Worm (Caenorhabditis elegans) whole organism, L2 larva: ENCODE results near the gene srh-183.

Experiments used
- C34F6.9 ChIP-seq: fragments of 150-350 bp; optimal IDR thresholded peaks from 2 replicates; lab custom pipeline; 2014; ENCODE audit warnings: missing biosample characterization, missing genetic modification characterization
- F13H6.1 ChIP-seq: sonication (generic microtip); optimal IDR thresholded peaks from 2 replicates; lab custom pipeline; 2016; ENCODE audit warnings: missing genetic modification characterization, missing compliant biosample characterization
- R02D3.7 ChIP-seq: fragments of 150-350 bp; optimal IDR thresholded peaks from 2 replicates; lab custom pipeline; 2014; ENCODE audit warnings: missing biosample characterization, missing genetic modification characterization
- Y55F3AM.14 ChIP-seq: fragments of 200-800 bp; sonication (Bioruptor generic); optimal IDR thresholded peaks from 2 replicates; lab custom pipeline; 2018; ENCODE audit warnings: mild to moderate bottlenecking, missing genetic modification characterization, missing compliant biosample characterization
- ZK546.5 ChIP-seq: sonication (generic microtip); optimal IDR thresholded peaks from 2 replicates; lab custom pipeline; 2017; ENCODE audit warnings: missing biosample characterization, missing genetic modification characterization
- alr-1 ChIP-seq: fragments of 150-350 bp; optimal IDR thresholded peaks from 2 replicates; lab custom pipeline; 2014; ENCODE audit warnings: missing biosample characterization, missing genetic modification characterization
- aly-2 ChIP-seq: fragments of 150-350 bp; optimal IDR thresholded peaks from 2 replicates; lab custom pipeline; 2014; ENCODE audit warnings: missing biosample characterization, missing genetic modification characterization
- ama-1 ChIP-seq: fragments of 150-350 bp; optimal IDR thresholded peaks from 2 replicates; lab custom pipeline; 2018; ENCODE audit warnings: inconsistent platforms
- blmp-1 ChIP-seq: sonication (generic microtip); optimal IDR thresholded peaks from 2 replicates; lab custom pipeline; 2017; ENCODE audit warnings: missing genetic modification characterization, mild to moderate bottlenecking, missing compliant biosample characterization, antibody characterized with exemption, moderate library complexity; ENCODE audit not compliant: insufficient read depth
- ceh-16 ChIP-seq: fragments of 150-350 bp; optimal IDR thresholded peaks from 2 replicates; lab custom pipeline; 2014; ENCODE audit warnings: missing biosample characterization, missing genetic modification characterization
- ceh-82 ChIP-seq: fragments of 150-350 bp; optimal IDR thresholded peaks from 2 replicates; lab custom pipeline; 2014; ENCODE audit warnings: missing biosample characterization, missing genetic modification characterization
- crh-2 ChIP-seq: sonication (generic microtip); optimal IDR thresholded peaks from 2 replicates; lab custom pipeline; 2017; ENCODE audit warnings: missing biosample characterization, missing genetic modification characterization
- dmd-4 ChIP-seq: sonication (generic microtip); optimal IDR thresholded peaks from 2 replicates; lab custom pipeline; 2017; ENCODE audit warnings: missing biosample characterization, missing genetic modification characterization
- egl-27 ChIP-seq: sonication (generic microtip); optimal IDR thresholded peaks from 3 replicates; lab custom pipeline; 2017; ENCODE audit warnings: missing biosample characterization, missing genetic modification reagents, missing genetic modification characterization
- elt-1 ChIP-seq: fragments of 150-350 bp; optimal IDR thresholded peaks from 2 replicates; lab custom pipeline; 2014; ENCODE audit warnings: missing biosample characterization, missing genetic modification characterization
- elt-3 ChIP-seq: sonication (generic microtip); optimal IDR thresholded peaks from 2 replicates; lab custom pipeline; 2017; ENCODE audit warnings: missing biosample characterization, missing genetic modification characterization
- fos-1 ChIP-seq: fragments of 150-350 bp; optimal IDR thresholded peaks from 2 replicates; lab custom pipeline; 2014; ENCODE audit warnings: missing biosample characterization, missing genetic modification characterization
- gmeb-1 ChIP-seq: fragments of 150-350 bp; optimal IDR thresholded peaks from 2 replicates; lab custom pipeline; 2014; ENCODE audit warnings: missing biosample characterization, missing genetic modification characterization
- lin-11 ChIP-seq: fragments of 150-350 bp; sonication (generic microtip); optimal IDR thresholded peaks from 2 replicates; lab custom pipeline; 2014; ENCODE audit warnings: missing biosample characterization, missing genetic modification characterization, inconsistent platforms, mixed read lengths
- lin-13 ChIP-seq: fragments of 150-350 bp; optimal IDR thresholded peaks from 2 replicates; lab custom pipeline; 2014; ENCODE audit warnings: missing biosample characterization, missing genetic modification reagents, missing genetic modification characterization
- lin-39 ChIP-seq: fragments of 150-350 bp; optimal IDR thresholded peaks from 2 replicates; lab custom pipeline; 2014; ENCODE audit warnings: missing biosample characterization, missing genetic modification reagents, missing genetic modification characterization
- lsy-2 ChIP-seq, 2 experiments: fragments of 150-350 bp in 1 of 2; sonication (generic microtip) in 1 of 2; optimal IDR thresholded peaks; 2 replicates each; lab custom pipeline; 2014 to 2017; ENCODE audit warnings: missing biosample characterization in 2 of 2, missing genetic modification characterization in 2 of 2
- mab-5 ChIP-seq: fragments of 150-350 bp; optimal IDR thresholded peaks from 2 replicates; lab custom pipeline; 2014; ENCODE audit warnings: missing biosample characterization, missing genetic modification characterization
- mbf-1 ChIP-seq: sonication (generic microtip); optimal IDR thresholded peaks from 2 replicates; lab custom pipeline; 2017; ENCODE audit warnings: missing biosample characterization, missing genetic modification characterization
- mdl-1 ChIP-seq, 2 experiments: fragments of 150-350 bp in 1 of 2; sonication (generic microtip) in 1 of 2; optimal IDR thresholded peaks; 2 replicates each; lab custom pipeline; 2017; ENCODE audit warnings: missing biosample characterization in 2 of 2, missing genetic modification characterization in 2 of 2
- nhr-10 ChIP-seq: sonication (generic microtip); optimal IDR thresholded peaks from 2 replicates; lab custom pipeline; 2017; ENCODE audit warnings: missing biosample characterization, missing genetic modification characterization
- nhr-11 ChIP-seq: fragments of 150-350 bp; optimal IDR thresholded peaks from 2 replicates; lab custom pipeline; 2014; ENCODE audit warnings: missing biosample characterization, missing genetic modification characterization
- nhr-12 ChIP-seq: fragments of 150-350 bp; optimal IDR thresholded peaks from 2 replicates; lab custom pipeline; 2014; ENCODE audit warnings: missing biosample characterization, missing genetic modification characterization
- nhr-129 ChIP-seq: fragments of 150-350 bp; optimal IDR thresholded peaks from 2 replicates; lab custom pipeline; 2014; ENCODE audit warnings: missing biosample characterization, missing genetic modification characterization
- nhr-21 ChIP-seq: fragments of 150-350 bp; optimal IDR thresholded peaks from 2 replicates; lab custom pipeline; 2014; ENCODE audit warnings: missing biosample characterization, missing genetic modification characterization
- nhr-23 ChIP-seq: fragments of 150-350 bp; optimal IDR thresholded peaks from 2 replicates; lab custom pipeline; 2014; ENCODE audit warnings: missing biosample characterization, missing genetic modification reagents, missing genetic modification characterization
- nhr-237 ChIP-seq: fragments of 150-350 bp; optimal IDR thresholded peaks from 2 replicates; lab custom pipeline; 2014; ENCODE audit warnings: missing biosample characterization, missing genetic modification characterization
- nhr-25 ChIP-seq: fragments of 150-350 bp; sonication (generic microtip); optimal IDR thresholded peaks from 3 replicates; lab custom pipeline; 2014; ENCODE audit warnings: missing biosample characterization, missing genetic modification characterization
- nhr-6 ChIP-seq: fragments of 150-350 bp; optimal IDR thresholded peaks from 2 replicates; lab custom pipeline; 2014; ENCODE audit warnings: missing biosample characterization, missing genetic modification characterization
- nhr-77 ChIP-seq: fragments of 150-350 bp; optimal IDR thresholded peaks from 2 replicates; lab custom pipeline; 2014; ENCODE audit warnings: missing biosample characterization, missing genetic modification characterization
- peb-1 ChIP-seq: fragments of 150-350 bp; optimal IDR thresholded peaks from 2 replicates; lab custom pipeline; 2014; ENCODE audit warnings: missing biosample characterization, missing genetic modification characterization
- sem-4 ChIP-seq: fragments of 150-350 bp; optimal IDR thresholded peaks from 2 replicates; lab custom pipeline; 2014; ENCODE audit warnings: missing biosample characterization, missing genetic modification reagents, missing genetic modification characterization
- skn-1 ChIP-seq: sonication (generic microtip); optimal IDR thresholded peaks from 2 replicates; lab custom pipeline; 2017; ENCODE audit warnings: missing biosample characterization, missing genetic modification characterization
- sma-3 ChIP-seq: sonication (generic microtip); optimal IDR thresholded peaks from 2 replicates; lab custom pipeline; 2016; ENCODE audit warnings: missing genetic modification reagents, missing genetic modification characterization, missing compliant biosample characterization
- sma-9 ChIP-seq, 2 experiments: fragments of 150-350 bp in 1 of 2; sonication (generic microtip) in 1 of 2; optimal IDR thresholded peaks; 2 replicates each; lab custom pipeline; 2014 to 2016; ENCODE audit warnings: missing genetic modification characterization in 2 of 2, mild to moderate bottlenecking in 1 of 2, missing biosample characterization in 1 of 2, missing compliant biosample characterization in 1 of 2, missing genetic modification reagents in 1 of 2, moderate library complexity in 1 of 2
- snpc-4 ChIP-seq: fragments of 150-350 bp; optimal IDR thresholded peaks from 2 replicates; lab custom pipeline; 2014; ENCODE audit warnings: missing biosample characterization, missing genetic modification characterization
- unc-39 ChIP-seq: fragments of 150-350 bp; optimal IDR thresholded peaks from 2 replicates; lab custom pipeline; 2014; ENCODE audit warnings: missing biosample characterization, missing genetic modification characterization
- unc-55 ChIP-seq: fragments of 150-350 bp; sonication (generic microtip); optimal IDR thresholded peaks from 3 replicates; lab custom pipeline; 2014; ENCODE audit warnings: missing biosample characterization, missing genetic modification reagents, missing genetic modification characterization
- unc-62 ChIP-seq: fragments of 150-350 bp; optimal IDR thresholded peaks from 2 replicates; lab custom pipeline; 2014; ENCODE audit warnings: missing biosample characterization, missing genetic modification reagents, missing genetic modification characterization
- zag-1 ChIP-seq: fragments of 150-350 bp; optimal IDR thresholded peaks from 2 replicates; lab custom pipeline; 2014; ENCODE audit warnings: missing biosample characterization, missing genetic modification characterization
- ztf-1 ChIP-seq: fragments of 200-800 bp; sonication (Bioruptor generic); conservative IDR thresholded peaks from 2 replicates; pipeline ENCODE4 v1.3.6; 2022; ENCODE audit warnings: missing genetic modification characterization, missing compliant biosample characterization
- ztf-11 ChIP-seq: sonication (generic microtip); optimal IDR thresholded peaks from 2 replicates; lab custom pipeline; 2017; ENCODE audit warnings: missing biosample characterization, missing genetic modification characterization
- ztf-4 ChIP-seq: fragments of 150-350 bp; optimal IDR thresholded peaks from 2 replicates; lab custom pipeline; 2014; ENCODE audit warnings: missing biosample characterization, missing genetic modification characterization

srh-183 gene

ce11 chrV:20005724-20006132, 27.6 kb upstream of the srh-183 start:
- TF ChIP-seq lin-13 (GFP tag; lab: Kevin White, UChicago) (peak; percentile 75), ZK546.5 (tag; lab: Kevin White, UChicago) (no peak), nhr-11 (tag; lab: Kevin White, UChicago) (no peak), mbf-1 (tag; lab: Kevin White, UChicago) (no peak), ama-1 (peak; percentile 28), nhr-21 (tag; lab: Kevin White, UChicago) (no peak), nhr-23 (no peak), alr-1 (tag; lab: Kevin White, UChicago) (no peak), nhr-237 (tag; lab: Kevin White, UChicago) (no peak), snpc-4 (tag; lab: Kevin White, UChicago) (peak; percentile 55), ztf-11 (tag; lab: Kevin White, UChicago) (no peak), unc-55 (GFP tag; lab: Kevin White, UChicago) (peak; percentile 82), nhr-77 (tag; lab: Kevin White, UChicago) (no peak), elt-3 (tag; lab: Kevin White, UChicago) (no peak), sma-3 (GFP tag; lab: Kevin White, UChicago) (peak; percentile 37), crh-2 (tag; lab: Kevin White, UChicago) (peak; percentile 75), unc-39 (tag; lab: Kevin White, UChicago) (no peak), sem-4 (tag; lab: Kevin White, UChicago) (peak; percentile 73), nhr-129 (tag; lab: Kevin White, UChicago) (peak; percentile 87), skn-1 (tag; lab: Kevin White, UChicago) (no peak), blmp-1 (no peak), zag-1 (tag; lab: Kevin White, UChicago) (peak; percentile 77), egl-27 (peak; percentile 76), peb-1 (tag; lab: Kevin White, UChicago) (no peak), R02D3.7 (tag; lab: Kevin White, UChicago) (no peak), ceh-16 (no peak), unc-62 (GFP tag; lab: Kevin White, UChicago) (no peak), Y55F3AM.14 (GFP tag; lab: Kevin White, UChicago) (peak; percentile 41), dmd-4 (tag; lab: Kevin White, UChicago) (no peak), elt-1 (tag; lab: Kevin White, UChicago) (no peak), mab-5 (peak; percentile 71), nhr-12 (tag; lab: Kevin White, UChicago) (no peak), F13H6.1 (tag; lab: Kevin White, UChicago) (peak; percentile 88), lin-39 (tag; lab: Kevin White, UChicago) (no peak), mdl-1 (tag; optimal IDR thresholded peaks at IDR 0.05; lab: Kevin White, UChicago) (peak; percentile 78 to 89), nhr-10 (no peak), ztf-1 (GFP tag; lab: Robert Waterston, UW) (no peak), gmeb-1 (tag; lab: Kevin White, UChicago) (peak; percentile 52), ceh-82 (no peak), lsy-2 (tag; optimal IDR thresholded peaks at IDR 0.05; lab: Kevin White, UChicago) (peak; percentile 25 to 79), nhr-25 (peak; percentile 2), lin-11 (tag; lab: Kevin White, UChicago) (peak; percentile 26), nhr-6 (tag; lab: Kevin White, UChicago) (peak; percentile 66), sma-9 (GFP tag; optimal IDR thresholded peaks at IDR 0.05; lab: Kevin White, UChicago) (peak; percentile 64), sma-9 (tag; optimal IDR thresholded peaks at IDR 0.05; lab: Kevin White, UChicago) (no peak), ztf-4 (tag; lab: Kevin White, UChicago) (peak; percentile 65), fos-1 (tag; lab: Kevin White, UChicago) (peak; percentile 71), aly-2 (tag; lab: Kevin White, UChicago) (no peak), C34F6.9 (peak; percentile 89)
